Fruit fly (Drosophila melanogaster) whole organism, prepupa: Measurements from ENCODE around the gene CG4328.

Experiments used
- CG10631 ChIP-seq: fragments of 200-800 bp; sonication (Bioruptor generic); optimal IDR thresholded peaks from 2 replicates; lab custom pipeline; 2016; ENCODE audit warnings: missing biosample characterization, missing genetic modification characterization
- CG11294 ChIP-seq: fragments of 200-800 bp; sonication (Bioruptor generic); IDR thresholded peaks from 2 replicates; pipeline ENCODE4 v1.3.6; 2022; ENCODE audit warnings: missing biosample characterization, missing genetic modification characterization
- CG11762 ChIP-seq: fragments of 200-800 bp; sonication (Bioruptor generic); optimal IDR thresholded peaks from 3 replicates; lab custom pipeline; 2016; ENCODE audit warnings: missing biosample characterization, missing genetic modification characterization; ENCODE audit not compliant: insufficient read depth
- CG11902 ChIP-seq: fragments of 200-800 bp; sonication (Bioruptor generic); optimal IDR thresholded peaks from 3 replicates; lab custom pipeline; 2016; ENCODE audit warnings: missing biosample characterization, missing genetic modification characterization
- CG15336 ChIP-seq: fragments of 200-800 bp; sonication (Bioruptor generic); IDR thresholded peaks from 2 replicates; pipeline ENCODE4 v1.3.6; 2022; ENCODE audit warnings: missing biosample characterization, missing genetic modification characterization
- CG16779 ChIP-seq: fragments of 200-800 bp; sonication (Bioruptor generic); optimal IDR thresholded peaks from 3 replicates; lab custom pipeline; 2017; ENCODE audit warnings: missing biosample characterization, mild to moderate bottlenecking, missing genetic modification characterization
- CG3032 ChIP-seq: fragments of 200-800 bp; optimal IDR thresholded peaks from 2 replicates; lab custom pipeline; 2019; ENCODE audit warnings: missing biosample characterization, mild to moderate bottlenecking, missing genetic modification characterization, moderate library complexity
- CG31627 ChIP-seq: fragments of 200-800 bp; sonication (Bioruptor generic); optimal IDR thresholded peaks from 3 replicates; lab custom pipeline; 2016; ENCODE audit warnings: missing biosample characterization, missing genetic modification characterization
- CG32006 ChIP-seq: fragments of 200-800 bp; sonication (Bioruptor generic); optimal IDR thresholded peaks from 3 replicates; lab custom pipeline; 2017; ENCODE audit warnings: missing biosample characterization, mild to moderate bottlenecking, missing genetic modification characterization
- CG3919 ChIP-seq: fragments of 200-800 bp; sonication (Bioruptor generic); optimal IDR thresholded peaks from 3 replicates; lab custom pipeline; 2016; ENCODE audit warnings: missing biosample characterization, missing genetic modification characterization
- CG4318 ChIP-seq: fragments of 200-800 bp; sonication (Bioruptor generic); optimal IDR thresholded peaks from 3 replicates; lab custom pipeline; 2017; ENCODE audit warnings: missing biosample characterization, mild to moderate bottlenecking, missing genetic modification characterization
- CG6276 ChIP-seq: fragments of 200-800 bp; sonication (Bioruptor generic); optimal IDR thresholded peaks from 2 replicates; lab custom pipeline; 2017; ENCODE audit warnings: missing biosample characterization, mild to moderate bottlenecking, missing genetic modification characterization
- CG6792 ChIP-seq: fragments of 200-800 bp; sonication (Bioruptor generic); optimal IDR thresholded peaks from 3 replicates; lab custom pipeline; 2016; ENCODE audit warnings: missing biosample characterization, missing genetic modification characterization
- CG6808 ChIP-seq: fragments of 200-800 bp; sonication (Bioruptor generic); optimal IDR thresholded peaks from 3 replicates; lab custom pipeline; 2017; ENCODE audit warnings: missing biosample characterization, missing genetic modification characterization, mild to moderate bottlenecking, moderate library complexity, missing genetic modification reagents
- CG6854 ChIP-seq: fragments of 200-800 bp; sonication (Bioruptor generic); optimal IDR thresholded peaks from 2 replicates; lab custom pipeline; 2017; ENCODE audit warnings: missing biosample characterization, mild to moderate bottlenecking, missing genetic modification characterization
- CG7368 ChIP-seq: fragments of 200-800 bp; sonication (Bioruptor generic); optimal IDR thresholded peaks from 3 replicates; lab custom pipeline; 2016; ENCODE audit warnings: missing biosample characterization, missing genetic modification characterization
- CG8319 ChIP-seq: fragments of 200-800 bp; sonication (Bioruptor generic); optimal IDR thresholded peaks from 3 replicates; lab custom pipeline; 2016; ENCODE audit warnings: missing biosample characterization, missing genetic modification characterization
- CG8632 ChIP-seq: fragments of 200-800 bp; sonication (Bioruptor generic); optimal IDR thresholded peaks from 3 replicates; lab custom pipeline; 2016; ENCODE audit warnings: missing biosample characterization, missing genetic modification characterization
- Eip93F ChIP-seq: fragments of 200-800 bp; sonication (Bioruptor generic); optimal IDR thresholded peaks from 2 replicates; lab custom pipeline; 2016; ENCODE audit warnings: missing biosample characterization, mild to moderate bottlenecking, missing genetic modification characterization
- Ets96B ChIP-seq: fragments of 200-800 bp; optimal IDR thresholded peaks from 2 replicates; lab custom pipeline; 2019; ENCODE audit warnings: missing biosample characterization, mild to moderate bottlenecking, missing genetic modification characterization, moderate library complexity
- Gug ChIP-seq: fragments of 200-800 bp; sonication (Bioruptor generic); IDR thresholded peaks from 2 replicates; pipeline ENCODE4 v1.3.6; 2022; ENCODE audit warnings: missing biosample characterization, missing genetic modification characterization
- Hr39 ChIP-seq: fragments of 200-800 bp; sonication (Bioruptor generic); optimal IDR thresholded peaks from 2 replicates; lab custom pipeline; 2016; ENCODE audit warnings: missing biosample characterization, missing genetic modification characterization
- Hr4 ChIP-seq: fragments of 200-800 bp; sonication (Bioruptor generic); optimal IDR thresholded peaks from 3 replicates; lab custom pipeline; 2016; ENCODE audit warnings: missing biosample characterization, missing genetic modification characterization
- Lpt ChIP-seq: fragments of 200-800 bp; sonication (Bioruptor generic); optimal IDR thresholded peaks from 3 replicates; lab custom pipeline; 2016; ENCODE audit warnings: missing biosample characterization, missing genetic modification characterization
- Met ChIP-seq: fragments of 200-800 bp; sonication (Bioruptor generic); optimal IDR thresholded peaks from 3 replicates; lab custom pipeline; 2016; ENCODE audit warnings: missing biosample characterization, missing genetic modification characterization
- OdsH ChIP-seq: fragments of 200-800 bp; sonication (Bioruptor generic); optimal IDR thresholded peaks from 3 replicates; lab custom pipeline; 2016; ENCODE audit warnings: missing biosample characterization, missing genetic modification characterization
- Smox ChIP-seq: fragments of 200-800 bp; sonication (Bioruptor generic); optimal IDR thresholded peaks from 3 replicates; lab custom pipeline; 2016; ENCODE audit warnings: missing biosample characterization, missing genetic modification characterization
- Sox102F ChIP-seq: fragments of 200-800 bp; sonication (Bioruptor generic); optimal IDR thresholded peaks from 2 replicates; lab custom pipeline; 2016; ENCODE audit warnings: missing biosample characterization, mild to moderate bottlenecking, missing genetic modification characterization
- Sox14 ChIP-seq: fragments of 200-800 bp; sonication (Bioruptor generic); optimal IDR thresholded peaks from 3 replicates; lab custom pipeline; 2016; ENCODE audit warnings: missing biosample characterization, missing genetic modification characterization
- Sox15 ChIP-seq: fragments of 200-800 bp; sonication (Bioruptor generic); optimal IDR thresholded peaks from 3 replicates; lab custom pipeline; 2016; ENCODE audit warnings: missing biosample characterization, missing genetic modification characterization
- achi ChIP-seq: fragments of 200-800 bp; sonication (Bioruptor generic); optimal IDR thresholded peaks from 3 replicates; lab custom pipeline; 2016; ENCODE audit warnings: missing biosample characterization, missing genetic modification characterization
- acj6 ChIP-seq: fragments of 200-800 bp; sonication (Bioruptor generic); optimal IDR thresholded peaks from 3 replicates; lab custom pipeline; 2016; ENCODE audit warnings: missing biosample characterization, missing genetic modification characterization
- cyc ChIP-seq: fragments of 200-800 bp; sonication (Bioruptor generic); optimal IDR thresholded peaks from 3 replicates; lab custom pipeline; 2016; ENCODE audit warnings: missing biosample characterization, missing genetic modification characterization
- dac ChIP-seq: fragments of 200-800 bp; sonication (Bioruptor generic); optimal IDR thresholded peaks from 2 replicates; lab custom pipeline; 2017; ENCODE audit warnings: missing biosample characterization, mild to moderate bottlenecking, missing genetic modification characterization
- dsx ChIP-seq: fragments of 200-800 bp; optimal IDR thresholded peaks from 3 replicates; lab custom pipeline; 2019; ENCODE audit warnings: missing biosample characterization, mild to moderate bottlenecking, missing genetic modification characterization, moderate library complexity; ENCODE audit not compliant: poor library complexity, severe bottlenecking
- eg ChIP-seq: fragments of 200-800 bp; sonication (Bioruptor generic); IDR thresholded peaks from 3 replicates; pipeline ENCODE4 v1.3.6; 2022; ENCODE audit warnings: missing biosample characterization, missing genetic modification characterization
- fd59A ChIP-seq: fragments of 200-800 bp; sonication (Bioruptor generic); optimal IDR thresholded peaks from 2 replicates; lab custom pipeline; 2017; ENCODE audit warnings: missing biosample characterization, mild to moderate bottlenecking, missing genetic modification characterization, missing genetic modification reagents
- fkh ChIP-seq: fragments of 200-800 bp; sonication (Bioruptor generic); optimal IDR thresholded peaks from 3 replicates; lab custom pipeline; 2017; ENCODE audit warnings: missing biosample characterization, mild to moderate bottlenecking, missing genetic modification characterization, moderate library complexity
- pdm3 ChIP-seq: fragments of 200-800 bp; sonication (Bioruptor generic); optimal IDR thresholded peaks from 3 replicates; lab custom pipeline; 2016; ENCODE audit warnings: missing biosample characterization, missing genetic modification characterization
- salr ChIP-seq, 2 experiments: fragments of 200-800 bp; sonication (Bioruptor generic); optimal IDR thresholded peaks; 3 replicates each; lab custom pipeline; 2016 to 2018; ENCODE audit warnings: missing biosample characterization in 2 of 2, missing genetic modification characterization in 2 of 2, mild to moderate bottlenecking in 1 of 2
- spab ChIP-seq: fragments of 200-800 bp; sonication (Bioruptor generic); optimal IDR thresholded peaks from 2 replicates; lab custom pipeline; 2017; ENCODE audit warnings: missing biosample characterization, mild to moderate bottlenecking, missing genetic modification characterization, missing genetic modification reagents
- ss ChIP-seq, 2 experiments: fragments of 200-800 bp; sonication (Bioruptor generic); optimal IDR thresholded peaks; 2 replicates in 1 of 2; 3 replicates in 1 of 2; lab custom pipeline; 2017 to 2018; ENCODE audit warnings: mild to moderate bottlenecking in 2 of 2, missing biosample characterization in 2 of 2, missing genetic modification characterization in 2 of 2, moderate library complexity in 1 of 2
- svp ChIP-seq: fragments of 200-800 bp; sonication (Bioruptor generic); peaks from one replicate; lab custom pipeline; 2016; ENCODE audit warnings: missing biosample characterization, missing genetic modification characterization

The CG4328 gene

dm6 chr3L:12296073-12296527 lies at the start of gene CG4328:
TSS of gene CG4328 (minus strand) at chr3L:12296123.
- no peak for TF ChIP-seq CG11294 (GFP tag; lab: Robert Waterston, UW)
- TF ChIP-seq CG31627 (GFP tag; lab: Kevin White, UChicago): no peak
- no peak for TF ChIP-seq Eip93F (GFP tag; lab: Kevin White, UChicago)
- no peak for TF ChIP-seq CG6854 (GFP tag; lab: Kevin White, UChicago)

- TF ChIP-seq fkh (GFP tag; lab: Kevin White, UChicago) (peak; percentile 13), fd59A (GFP tag; lab: Kevin White, UChicago) (no peak), CG4318 (no peak), Smox (GFP tag; lab: Kevin White, UChicago) (peak; percentile 15), CG7368 (no peak), CG3919 (no peak), dac (GFP tag; lab: Kevin White, UChicago) (no peak), Ets96B (tag; lab: Kevin White, UChicago) (no peak), CG6792 (GFP tag; lab: Kevin White, UChicago) (no peak), svp (GFP tag; lab: Kevin White, UChicago) (peak; percentile 19), Sox15 (GFP tag; lab: Kevin White, UChicago) (peak; percentile 7), CG8632 (GFP tag; lab: Kevin White, UChicago) (no peak), spab (no peak), acj6 (GFP tag; lab: Kevin White, UChicago) (no peak), eg (GFP tag; lab: Robert Waterston, UW) (no peak), Hr39 (peak; percentile 51), CG32006 (GFP tag; lab: Kevin White, UChicago) (no peak), ss (GFP tag; optimal IDR thresholded peaks at IDR 0.05; lab: Kevin White, UChicago) (no peak), pdm3 (GFP tag; lab: Kevin White, UChicago) (peak; percentile 11), CG6808 (GFP tag; lab: Kevin White, UChicago) (no peak), cyc (GFP tag; lab: Kevin White, UChicago) (peak; percentile 43), CG11902 (GFP tag; lab: Kevin White, UChicago) (no peak), OdsH (GFP tag; lab: Kevin White, UChicago) (peak; percentile 15), CG10631 (GFP tag; lab: Kevin White, UChicago) (peak; percentile 15), CG8319 (no peak), dsx (no peak), Sox14 (GFP tag; lab: Kevin White, UChicago) (peak; percentile 50), CG16779 (tag; lab: Kevin White, UChicago) (no peak), CG6276 (GFP tag; lab: Kevin White, UChicago) (no peak), Lpt (GFP tag; lab: Kevin White, UChicago) (no peak), CG31627 (GFP tag; lab: Kevin White, UChicago) (peak; percentile 59), CG15336 (GFP tag; lab: Robert Waterston, UW) (no peak), Sox102F (GFP tag; lab: Kevin White, UChicago) (no peak), Hr4 (GFP tag; lab: Kevin White, UChicago) (no peak), Eip93F (GFP tag; lab: Kevin White, UChicago) (no peak), Gug (GFP tag; lab: Robert Waterston, UW) (no peak), CG3032 (no peak), Met (GFP tag; lab: Kevin White, UChicago) (peak; percentile 14), CG11762 (no peak), salr (GFP tag; optimal IDR thresholded peaks at IDR 0.05; lab: Kevin White, UChicago) (no peak), achi (no peak)
Measured at dm6 chr3L:12336339-12336738, 40.4 kb upstream of the CG4328 start, which contains the start of gene CG10418. TSS of gene CG10418 (plus strand) at chr3L:12336676.
